Worm (Caenorhabditis elegans) whole organism, L3 larva: ENCODE measurements around the gene B0244.15.

Experiments
- R02D3.7 ChIP-seq: fragments of 150-350 bp; optimal IDR thresholded peaks from 2 replicates; lab custom pipeline; 2014; ENCODE audit warnings: missing biosample characterization, missing genetic modification characterization
- ama-1 ChIP-seq: fragments of 150-350 bp; optimal IDR thresholded peaks from 2 replicates; lab custom pipeline; 2018
- ceh-28 ChIP-seq: fragments of 150-350 bp; optimal IDR thresholded peaks from 2 replicates; lab custom pipeline; 2014; ENCODE audit warnings: missing biosample characterization, missing genetic modification reagents, missing genetic modification characterization
- ceh-9 ChIP-seq: sonication (generic microtip); optimal IDR thresholded peaks from 2 replicates; lab custom pipeline; 2018; ENCODE audit warnings: missing biosample characterization, missing genetic modification characterization
- egl-5 ChIP-seq: fragments of 150-350 bp; optimal IDR thresholded peaks from 2 replicates; lab custom pipeline; 2017; ENCODE audit warnings: missing biosample characterization, missing genetic modification reagents, missing genetic modification characterization, inconsistent platforms
- elt-1 ChIP-seq: fragments of 150-350 bp; optimal IDR thresholded peaks from 2 replicates; lab custom pipeline; 2014; ENCODE audit warnings: missing biosample characterization, missing genetic modification characterization
- elt-2 ChIP-seq: sonication (generic microtip); optimal IDR thresholded peaks from 2 replicates; lab custom pipeline; 2016; ENCODE audit warnings: missing genetic modification reagents, mild to moderate bottlenecking, missing genetic modification characterization, missing compliant biosample characterization
- elt-3 ChIP-seq, 3 experiments: fragments of 150-350 bp in 1 of 3; sonication (generic microtip) in 2 of 3; optimal IDR thresholded peaks; 2 replicates in 2 of 3; 4 replicates in 1 of 3; lab custom pipeline; 2014 to 2017; ENCODE audit warnings: missing biosample characterization in 3 of 3, missing genetic modification characterization in 3 of 3
- eor-1 ChIP-seq, 2 experiments: fragments of 150-350 bp; optimal IDR thresholded peaks; 2 replicates each; lab custom pipeline; 2014 to 2018; ENCODE audit warnings: missing biosample characterization in 2 of 2, missing genetic modification characterization in 2 of 2
- fkh-2 ChIP-seq: fragments of 150-350 bp; optimal IDR thresholded peaks from 2 replicates; lab custom pipeline; 2014; ENCODE audit warnings: missing biosample characterization, missing genetic modification reagents, missing genetic modification characterization
- fos-1 ChIP-seq: fragments of 150-350 bp; optimal IDR thresholded peaks from 2 replicates; lab custom pipeline; 2014; ENCODE audit warnings: missing biosample characterization, missing genetic modification characterization
- hmg-11 ChIP-seq: sonication (generic microtip); optimal IDR thresholded peaks from 2 replicates; lab custom pipeline; 2016; ENCODE audit warnings: missing genetic modification characterization, missing compliant biosample characterization
- jun-1 ChIP-seq: fragments of 150-350 bp; optimal IDR thresholded peaks from 2 replicates; lab custom pipeline; 2014; ENCODE audit warnings: missing biosample characterization, missing genetic modification reagents, missing genetic modification characterization
- lin-15B ChIP-seq: fragments of 150-350 bp; optimal IDR thresholded peaks from 2 replicates; lab custom pipeline; 2014; ENCODE audit warnings: missing biosample characterization, missing genetic modification characterization
- lin-39 ChIP-seq: fragments of 150-350 bp; optimal IDR thresholded peaks from 2 replicates; lab custom pipeline; 2018; ENCODE audit warnings: missing biosample characterization, missing genetic modification reagents, missing genetic modification characterization
- lsy-12 ChIP-seq: sonication (generic microtip); optimal IDR thresholded peaks from 2 replicates; lab custom pipeline; 2016; ENCODE audit warnings: mild to moderate bottlenecking, missing genetic modification characterization, missing compliant biosample characterization
- mdl-1 ChIP-seq: fragments of 150-350 bp; optimal IDR thresholded peaks from 2 replicates; lab custom pipeline; 2014; ENCODE audit warnings: missing biosample characterization, missing genetic modification characterization
- mml-1 ChIP-seq: fragments of 150-350 bp; sonication (generic microtip); optimal IDR thresholded peaks from 3 replicates; lab custom pipeline; 2014; ENCODE audit warnings: missing biosample characterization, missing genetic modification characterization
- nfya-1 ChIP-seq: sonication (generic microtip); optimal IDR thresholded peaks from 2 replicates; lab custom pipeline; 2017; ENCODE audit warnings: missing genetic modification characterization, mild to moderate bottlenecking, missing compliant biosample characterization, antibody characterized with exemption, moderate library complexity; ENCODE audit not compliant: insufficient read depth
- nhr-11 ChIP-seq: fragments of 150-350 bp; optimal IDR thresholded peaks from 2 replicates; lab custom pipeline; 2014; ENCODE audit warnings: missing biosample characterization, missing genetic modification characterization
- nhr-12 ChIP-seq: fragments of 150-350 bp; optimal IDR thresholded peaks from 2 replicates; lab custom pipeline; 2014; ENCODE audit warnings: missing biosample characterization, missing genetic modification characterization
- nhr-23 ChIP-seq: fragments of 150-350 bp; optimal IDR thresholded peaks from 2 replicates; lab custom pipeline; 2014; ENCODE audit warnings: missing biosample characterization, missing genetic modification reagents, missing genetic modification characterization
- nhr-25 ChIP-seq: sonication (generic microtip); optimal IDR thresholded peaks from 2 replicates; lab custom pipeline; 2017; ENCODE audit warnings: missing biosample characterization, missing genetic modification characterization
- nhr-28 ChIP-seq: fragments of 150-350 bp; optimal IDR thresholded peaks from 2 replicates; lab custom pipeline; 2014; ENCODE audit warnings: missing biosample characterization, missing genetic modification characterization
- nhr-43 ChIP-seq: sonication (generic microtip); optimal IDR thresholded peaks from 2 replicates; lab custom pipeline; 2016; ENCODE audit warnings: mild to moderate bottlenecking, missing genetic modification characterization, missing compliant biosample characterization; ENCODE audit not compliant: poor library complexity, severe bottlenecking
- nhr-67 ChIP-seq: fragments of 150-350 bp; optimal IDR thresholded peaks from 2 replicates; lab custom pipeline; 2014; ENCODE audit warnings: missing biosample characterization, missing genetic modification characterization
- nhr-76 ChIP-seq: fragments of 150-350 bp; sonication (generic microtip); optimal IDR thresholded peaks from 5 replicates; lab custom pipeline; 2014; ENCODE audit warnings: missing biosample characterization, missing genetic modification characterization
- nhr-77 ChIP-seq: fragments of 150-350 bp; optimal IDR thresholded peaks from 2 replicates; lab custom pipeline; 2014; ENCODE audit warnings: missing biosample characterization, missing genetic modification characterization
- pha-4 ChIP-seq: fragments of 150-350 bp; optimal IDR thresholded peaks from 2 replicates; lab custom pipeline; 2014; ENCODE audit warnings: missing biosample characterization, missing genetic modification reagents, missing genetic modification characterization
- pqm-1 ChIP-seq: fragments of 150-350 bp; optimal IDR thresholded peaks from 2 replicates; lab custom pipeline; 2017; ENCODE audit warnings: missing biosample characterization, missing genetic modification characterization, inconsistent platforms
- snpc-4 ChIP-seq: fragments of 150-350 bp; optimal IDR thresholded peaks from 2 replicates; lab custom pipeline; 2014; ENCODE audit warnings: missing biosample characterization, missing genetic modification characterization
- tbx-2 ChIP-seq: sonication (generic microtip); optimal IDR thresholded peaks from 2 replicates; lab custom pipeline; 2016; ENCODE audit warnings: mild to moderate bottlenecking, missing genetic modification characterization, missing compliant biosample characterization
- unc-39 ChIP-seq: sonication (generic microtip); optimal IDR thresholded peaks from 4 replicates; lab custom pipeline; 2017; ENCODE audit warnings: missing biosample characterization, missing genetic modification characterization
- unc-62 ChIP-seq: fragments of 150-350 bp; sonication (generic microtip); optimal IDR thresholded peaks from 4 replicates; lab custom pipeline; 2014; ENCODE audit warnings: missing biosample characterization, missing genetic modification reagents, missing genetic modification characterization
- zag-1 ChIP-seq: fragments of 150-350 bp; optimal IDR thresholded peaks from 2 replicates; lab custom pipeline; 2014; ENCODE audit warnings: missing biosample characterization, missing genetic modification characterization
- ztf-11 ChIP-seq: fragments of 150-350 bp; optimal IDR thresholded peaks from 2 replicates; lab custom pipeline; 2014; ENCODE audit warnings: missing biosample characterization, missing genetic modification characterization
- ztf-4 ChIP-seq: fragments of 150-350 bp; optimal IDR thresholded peaks from 2 replicates; lab custom pipeline; 2014; ENCODE audit warnings: missing biosample characterization, missing genetic modification characterization

B0244.15 gene

ce11 chrIII:5721488-5721887 is 21.7 kb upstream of the B0244.15 start:
- no peak for TF ChIP-seq nhr-12 (tag; lab: Kevin White, UChicago)
- no peak for TF ChIP-seq eor-1 (tag; optimal IDR thresholded peaks at IDR 0.05; lab: Kevin White, UChicago)
- TF ChIP-seq tbx-2 (tag; lab: Kevin White, UChicago): no peak
- TF ChIP-seq nhr-67 (tag; lab: Kevin White, UChicago): no peak
- TF ChIP-seq nfya-1 (tag; lab: Kevin White, UChicago): no peak
- no peak for TF ChIP-seq jun-1 (tag; lab: Kevin White, UChicago)
- TF ChIP-seq lin-15B (tag; lab: Kevin White, UChicago): no peak
- TF ChIP-seq fkh-2 (tag; lab: Kevin White, UChicago): no peak
- TF ChIP-seq lin-39 (tag; lab: Kevin White, UChicago): no peak
- TF ChIP-seq nhr-43: no peak
- TF ChIP-seq ztf-11 (tag; lab: Kevin White, UChicago): no peak

- TF ChIP-seq nhr-25 (tag; lab: Kevin White, UChicago) (peak; percentile 24), eor-1 (tag; optimal IDR thresholded peaks at IDR 0.05; lab: Kevin White, UChicago) (no peak), mml-1 (tag; lab: Kevin White, UChicago) (no peak), nhr-12 (tag; lab: Kevin White, UChicago) (no peak), nhr-43 (peak; percentile 90), elt-2 (tag; lab: Kevin White, UChicago) (peak; percentile 91), elt-1 (peak; percentile 50), lsy-12 (tag; lab: Kevin White, UChicago) (peak; percentile 83), snpc-4 (peak; percentile 85), nfya-1 (tag; lab: Kevin White, UChicago) (no peak), pqm-1 (tag; lab: Kevin White, UChicago) (peak; percentile 87), R02D3.7 (tag; lab: Kevin White, UChicago) (peak; percentile 42), jun-1 (tag; lab: Kevin White, UChicago) (peak; percentile 22), ceh-28 (tag; lab: Kevin White, UChicago) (peak; percentile 79), fos-1 (tag; lab: Kevin White, UChicago) (no peak), hmg-11 (tag; lab: Kevin White, UChicago) (peak; percentile 41), lin-15B (tag; lab: Kevin White, UChicago) (peak; percentile 52), ztf-4 (tag; lab: Kevin White, UChicago) (no peak), nhr-11 (tag; lab: Kevin White, UChicago) (no peak), mdl-1 (no peak), nhr-77 (tag; lab: Kevin White, UChicago) (no peak), ceh-9 (no peak), pha-4 (tag; lab: Kevin White, UChicago) (peak; percentile 54), tbx-2 (tag; lab: Kevin White, UChicago) (no peak), nhr-76 (tag; lab: Kevin White, UChicago) (no peak), nhr-23 (tag; lab: Kevin White, UChicago) (peak; percentile 74), ztf-11 (tag; lab: Kevin White, UChicago) (no peak), nhr-67 (tag; lab: Kevin White, UChicago) (no peak), lin-39 (tag; lab: Kevin White, UChicago) (no peak)
These were observed 21.3 kb upstream of the B0244.15 start for ce11 chrIII:5721888-5722287.

DNA sequence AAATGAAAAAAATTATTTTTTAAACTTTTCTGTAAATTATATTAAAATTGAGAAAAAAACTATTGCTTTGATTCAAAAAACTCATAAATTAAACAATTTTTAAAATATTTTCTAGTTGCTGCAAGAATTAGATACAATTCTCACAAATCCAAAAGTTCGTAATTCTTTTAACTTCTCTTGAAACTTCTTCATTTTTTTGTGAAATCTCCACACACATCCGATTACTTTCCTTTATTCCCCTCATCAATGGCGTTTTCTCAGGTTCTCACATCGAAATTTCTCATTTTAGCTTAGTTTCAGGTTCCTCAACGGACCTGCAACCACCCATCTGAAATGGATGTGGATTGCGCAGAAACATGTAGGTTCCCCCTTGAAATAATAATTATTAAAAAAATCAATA is 20.6 kb upstream of the B0244.15 start, which contains the start of gene wrm-1:
wrm-1 (plus strand) TSS at position 301 of the 400 bp plus-strand sequence.
- no peak for TF ChIP-seq zag-1 (tag; lab: Kevin White, UChicago)
- TF ChIP-seq nhr-77 (tag; lab: Kevin White, UChicago): no peak
- TF ChIP-seq ztf-11 (tag; lab: Kevin White, UChicago): no peak
- no peak for TF ChIP-seq nhr-76 (tag; lab: Kevin White, UChicago)
- TF ChIP-seq elt-3 (tag; optimal IDR thresholded peaks at IDR 0.05; lab: Kevin White, UChicago): no peak
- TF ChIP-seq hmg-11 (tag; lab: Kevin White, UChicago): no peak
- TF ChIP-seq ama-1: no peak
- no peak for TF ChIP-seq unc-62 (GFP tag; lab: Kevin White, UChicago)
- no peak for TF ChIP-seq egl-5 (tag; lab: Kevin White, UChicago)
- no peak for TF ChIP-seq nhr-28 (tag; lab: Kevin White, UChicago)
- TF ChIP-seq lsy-12 (tag; lab: Kevin White, UChicago): no peak
- TF ChIP-seq unc-39: no peak
- no peak for TF ChIP-seq ceh-28 (tag; lab: Kevin White, UChicago)
